Worm (Caenorhabditis elegans) whole organism, L2 larva: Measurements from ENCODE around the gene rpl-34.

Experiments
- C34F6.9 ChIP-seq: fragments of 150-350 bp; optimal IDR thresholded peaks from 2 replicates; lab custom pipeline; 2014; ENCODE audit warnings: missing biosample characterization, missing genetic modification characterization
- F13H6.1 ChIP-seq: sonication (generic microtip); optimal IDR thresholded peaks from 2 replicates; lab custom pipeline; 2016; ENCODE audit warnings: missing genetic modification characterization, missing compliant biosample characterization
- R02D3.7 ChIP-seq: fragments of 150-350 bp; optimal IDR thresholded peaks from 2 replicates; lab custom pipeline; 2014; ENCODE audit warnings: missing biosample characterization, missing genetic modification characterization
- ZK546.5 ChIP-seq: sonication (generic microtip); optimal IDR thresholded peaks from 2 replicates; lab custom pipeline; 2017; ENCODE audit warnings: missing biosample characterization, missing genetic modification characterization
- alr-1 ChIP-seq: fragments of 150-350 bp; optimal IDR thresholded peaks from 2 replicates; lab custom pipeline; 2014; ENCODE audit warnings: missing biosample characterization, missing genetic modification characterization
- aly-2 ChIP-seq: fragments of 150-350 bp; optimal IDR thresholded peaks from 2 replicates; lab custom pipeline; 2014; ENCODE audit warnings: missing biosample characterization, missing genetic modification characterization
- ama-1 ChIP-seq: fragments of 150-350 bp; optimal IDR thresholded peaks from 2 replicates; lab custom pipeline; 2018; ENCODE audit warnings: inconsistent platforms
- blmp-1 ChIP-seq: sonication (generic microtip); optimal IDR thresholded peaks from 2 replicates; lab custom pipeline; 2017; ENCODE audit warnings: missing genetic modification characterization, mild to moderate bottlenecking, missing compliant biosample characterization, antibody characterized with exemption, moderate library complexity; ENCODE audit not compliant: insufficient read depth
- ceh-16 ChIP-seq: fragments of 150-350 bp; optimal IDR thresholded peaks from 2 replicates; lab custom pipeline; 2014; ENCODE audit warnings: missing biosample characterization, missing genetic modification characterization
- ceh-82 ChIP-seq: fragments of 150-350 bp; optimal IDR thresholded peaks from 2 replicates; lab custom pipeline; 2014; ENCODE audit warnings: missing biosample characterization, missing genetic modification characterization
- dmd-4 ChIP-seq: sonication (generic microtip); optimal IDR thresholded peaks from 2 replicates; lab custom pipeline; 2017; ENCODE audit warnings: missing biosample characterization, missing genetic modification characterization
- egl-27 ChIP-seq: sonication (generic microtip); optimal IDR thresholded peaks from 3 replicates; lab custom pipeline; 2017; ENCODE audit warnings: missing biosample characterization, missing genetic modification reagents, missing genetic modification characterization
- elt-1 ChIP-seq: fragments of 150-350 bp; optimal IDR thresholded peaks from 2 replicates; lab custom pipeline; 2014; ENCODE audit warnings: missing biosample characterization, missing genetic modification characterization
- elt-3 ChIP-seq: sonication (generic microtip); optimal IDR thresholded peaks from 2 replicates; lab custom pipeline; 2017; ENCODE audit warnings: missing biosample characterization, missing genetic modification characterization
- fos-1 ChIP-seq: fragments of 150-350 bp; optimal IDR thresholded peaks from 2 replicates; lab custom pipeline; 2014; ENCODE audit warnings: missing biosample characterization, missing genetic modification characterization
- gmeb-1 ChIP-seq: fragments of 150-350 bp; optimal IDR thresholded peaks from 2 replicates; lab custom pipeline; 2014; ENCODE audit warnings: missing biosample characterization, missing genetic modification characterization
- lin-11 ChIP-seq: fragments of 150-350 bp; sonication (generic microtip); optimal IDR thresholded peaks from 2 replicates; lab custom pipeline; 2014; ENCODE audit warnings: missing biosample characterization, missing genetic modification characterization, inconsistent platforms, mixed read lengths
- lin-39 ChIP-seq: fragments of 150-350 bp; optimal IDR thresholded peaks from 2 replicates; lab custom pipeline; 2014; ENCODE audit warnings: missing biosample characterization, missing genetic modification reagents, missing genetic modification characterization
- lsy-2 ChIP-seq, 2 experiments: fragments of 150-350 bp in 1 of 2; sonication (generic microtip) in 1 of 2; optimal IDR thresholded peaks; 2 replicates each; lab custom pipeline; 2014 to 2017; ENCODE audit warnings: missing biosample characterization in 2 of 2, missing genetic modification characterization in 2 of 2
- mbf-1 ChIP-seq: sonication (generic microtip); optimal IDR thresholded peaks from 2 replicates; lab custom pipeline; 2017; ENCODE audit warnings: missing biosample characterization, missing genetic modification characterization
- mdl-1 ChIP-seq, 2 experiments: fragments of 150-350 bp in 1 of 2; sonication (generic microtip) in 1 of 2; optimal IDR thresholded peaks; 2 replicates each; lab custom pipeline; 2017; ENCODE audit warnings: missing biosample characterization in 2 of 2, missing genetic modification characterization in 2 of 2
- nhr-10 ChIP-seq: sonication (generic microtip); optimal IDR thresholded peaks from 2 replicates; lab custom pipeline; 2017; ENCODE audit warnings: missing biosample characterization, missing genetic modification characterization
- nhr-11 ChIP-seq: fragments of 150-350 bp; optimal IDR thresholded peaks from 2 replicates; lab custom pipeline; 2014; ENCODE audit warnings: missing biosample characterization, missing genetic modification characterization
- nhr-12 ChIP-seq: fragments of 150-350 bp; optimal IDR thresholded peaks from 2 replicates; lab custom pipeline; 2014; ENCODE audit warnings: missing biosample characterization, missing genetic modification characterization
- nhr-129 ChIP-seq: fragments of 150-350 bp; optimal IDR thresholded peaks from 2 replicates; lab custom pipeline; 2014; ENCODE audit warnings: missing biosample characterization, missing genetic modification characterization
- nhr-21 ChIP-seq: fragments of 150-350 bp; optimal IDR thresholded peaks from 2 replicates; lab custom pipeline; 2014; ENCODE audit warnings: missing biosample characterization, missing genetic modification characterization
- nhr-237 ChIP-seq: fragments of 150-350 bp; optimal IDR thresholded peaks from 2 replicates; lab custom pipeline; 2014; ENCODE audit warnings: missing biosample characterization, missing genetic modification characterization
- nhr-25 ChIP-seq: fragments of 150-350 bp; sonication (generic microtip); optimal IDR thresholded peaks from 3 replicates; lab custom pipeline; 2014; ENCODE audit warnings: missing biosample characterization, missing genetic modification characterization
- nhr-77 ChIP-seq: fragments of 150-350 bp; optimal IDR thresholded peaks from 2 replicates; lab custom pipeline; 2014; ENCODE audit warnings: missing biosample characterization, missing genetic modification characterization
- peb-1 ChIP-seq: fragments of 150-350 bp; optimal IDR thresholded peaks from 2 replicates; lab custom pipeline; 2014; ENCODE audit warnings: missing biosample characterization, missing genetic modification characterization
- sem-4 ChIP-seq: fragments of 150-350 bp; optimal IDR thresholded peaks from 2 replicates; lab custom pipeline; 2014; ENCODE audit warnings: missing biosample characterization, missing genetic modification reagents, missing genetic modification characterization
- skn-1 ChIP-seq: sonication (generic microtip); optimal IDR thresholded peaks from 2 replicates; lab custom pipeline; 2017; ENCODE audit warnings: missing biosample characterization, missing genetic modification characterization
- sma-3 ChIP-seq: sonication (generic microtip); optimal IDR thresholded peaks from 2 replicates; lab custom pipeline; 2016; ENCODE audit warnings: missing genetic modification reagents, missing genetic modification characterization, missing compliant biosample characterization
- sma-9 ChIP-seq, 2 experiments: fragments of 150-350 bp in 1 of 2; sonication (generic microtip) in 1 of 2; optimal IDR thresholded peaks; 2 replicates each; lab custom pipeline; 2014 to 2016; ENCODE audit warnings: missing genetic modification characterization in 2 of 2, mild to moderate bottlenecking in 1 of 2, missing biosample characterization in 1 of 2, missing compliant biosample characterization in 1 of 2, missing genetic modification reagents in 1 of 2, moderate library complexity in 1 of 2
- snpc-4 ChIP-seq: fragments of 150-350 bp; optimal IDR thresholded peaks from 2 replicates; lab custom pipeline; 2014; ENCODE audit warnings: missing biosample characterization, missing genetic modification characterization
- unc-39 ChIP-seq: fragments of 150-350 bp; optimal IDR thresholded peaks from 2 replicates; lab custom pipeline; 2014; ENCODE audit warnings: missing biosample characterization, missing genetic modification characterization
- unc-55 ChIP-seq: fragments of 150-350 bp; sonication (generic microtip); optimal IDR thresholded peaks from 3 replicates; lab custom pipeline; 2014; ENCODE audit warnings: missing biosample characterization, missing genetic modification reagents, missing genetic modification characterization
- unc-62 ChIP-seq: fragments of 150-350 bp; optimal IDR thresholded peaks from 2 replicates; lab custom pipeline; 2014; ENCODE audit warnings: missing biosample characterization, missing genetic modification reagents, missing genetic modification characterization
- zag-1 ChIP-seq: fragments of 150-350 bp; optimal IDR thresholded peaks from 2 replicates; lab custom pipeline; 2014; ENCODE audit warnings: missing biosample characterization, missing genetic modification characterization
- ztf-1 ChIP-seq: fragments of 200-800 bp; sonication (Bioruptor generic); conservative IDR thresholded peaks from 2 replicates; pipeline ENCODE4 v1.3.6; 2022; ENCODE audit warnings: missing genetic modification characterization, missing compliant biosample characterization

rpl-34 gene

DNA sequence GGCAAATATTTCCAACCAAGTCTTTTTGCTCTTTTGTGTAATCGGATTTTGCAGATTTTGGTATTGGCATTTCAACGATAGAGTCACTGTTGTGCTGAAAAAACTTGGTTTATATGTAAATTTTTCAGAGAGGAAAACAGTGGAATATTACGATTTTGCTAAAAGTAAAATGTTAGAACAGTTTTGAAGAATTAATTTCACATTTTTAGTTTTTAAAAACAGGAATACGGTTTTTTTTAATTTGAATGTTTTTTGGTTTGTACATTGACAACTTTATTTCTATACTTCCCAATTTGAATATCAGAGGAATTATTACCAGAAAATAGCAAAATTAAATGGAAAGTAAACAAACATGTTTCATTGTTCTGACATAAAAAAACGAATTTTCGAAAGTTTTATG is 16.2 kb upstream of the rpl-34 start, which contains the start of gene dnj-26:
TSS of gene dnj-26 (minus strand) at position 101 of the 400 bp plus-strand sequence.
- TF ChIP-seq nhr-21 (tag; lab: Kevin White, UChicago) (no peak), fos-1 (tag; lab: Kevin White, UChicago) (no peak), unc-39 (no peak), ama-1 (lab: Kevin White, UChicago) (no peak)

- TF ChIP-seq lin-39 (tag; lab: Kevin White, UChicago) (no peak), C34F6.9 (tag; lab: Kevin White, UChicago) (peak; percentile 1), mbf-1 (tag; lab: Kevin White, UChicago) (no peak), elt-3 (tag; lab: Kevin White, UChicago) (no peak), gmeb-1 (tag; lab: Kevin White, UChicago) (no peak), nhr-25 (no peak), alr-1 (tag; lab: Kevin White, UChicago) (no peak), nhr-11 (tag; lab: Kevin White, UChicago) (no peak), ztf-1 (GFP tag; lab: Robert Waterston, UW) (no peak), elt-1 (tag; lab: Kevin White, UChicago) (no peak), blmp-1 (tag; lab: Kevin White, UChicago) (no peak), lsy-2 (tag; optimal IDR thresholded peaks at IDR 0.05; lab: Kevin White, UChicago) (peak in 1 of 2 experiments; percentile 33), snpc-4 (tag; lab: Kevin White, UChicago) (no peak), unc-62 (GFP tag; lab: Kevin White, UChicago) (no peak), dmd-4 (no peak), unc-55 (GFP tag; lab: Kevin White, UChicago) (peak; percentile 14), nhr-129 (tag; lab: Kevin White, UChicago) (peak; percentile 64)
These were observed 9.5 kb upstream of the rpl-34 start, which contains the start of gene Y39C12A.9 for ce11 chrIV:12259161-12259870. Gene Y39C12A.9, minus strand, starts transcription at chrIV:12259211.

DNA sequence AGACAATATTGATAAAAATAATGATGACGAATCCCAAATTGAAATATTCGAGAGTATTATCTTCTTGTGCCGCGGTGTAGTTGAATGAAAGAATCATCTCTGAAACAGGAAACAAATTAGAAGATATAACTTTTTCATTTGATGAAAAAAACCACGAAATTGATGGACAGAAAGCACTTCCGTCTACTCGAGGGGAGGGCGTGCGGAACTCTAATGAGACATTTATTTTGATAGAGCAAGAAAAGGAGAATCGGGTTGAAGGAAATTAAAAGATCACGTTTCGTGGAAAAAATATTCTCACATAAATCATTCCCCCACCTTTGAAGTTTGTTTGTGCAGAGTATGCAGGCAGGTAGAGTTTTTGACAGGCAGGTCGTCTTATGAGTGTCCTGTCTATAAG is 7.4 kb upstream of the rpl-34 start, which contains the start of gene sre-14:
TSS of gene sre-14 (minus strand) at position 101 of the 400 bp plus-strand sequence.
- TF ChIP-seq unc-55 (GFP tag; lab: Kevin White, UChicago) (no peak), sma-9 (GFP tag; optimal IDR thresholded peaks at IDR 0.05; lab: Kevin White, UChicago) (no peak), sma-9 (tag; optimal IDR thresholded peaks at IDR 0.05; lab: Kevin White, UChicago) (no peak), C34F6.9 (tag; lab: Kevin White, UChicago) (no peak), alr-1 (tag; lab: Kevin White, UChicago) (no peak), ama-1 (lab: Kevin White, UChicago) (no peak), nhr-237 (no peak), lin-39 (tag; lab: Kevin White, UChicago) (no peak), sem-4 (no peak), skn-1 (no peak), ceh-82 (tag; lab: Kevin White, UChicago) (no peak), F13H6.1 (no peak), nhr-77 (tag; lab: Kevin White, UChicago) (no peak), mbf-1 (tag; lab: Kevin White, UChicago) (no peak), ZK546.5 (tag; lab: Kevin White, UChicago) (no peak), nhr-10 (tag; lab: Kevin White, UChicago) (no peak), blmp-1 (tag; lab: Kevin White, UChicago) (no peak), sma-3 (GFP tag; lab: Kevin White, UChicago) (no peak)
- TF ChIP-seq, all 48 proteins: peak for 0

DNA sequence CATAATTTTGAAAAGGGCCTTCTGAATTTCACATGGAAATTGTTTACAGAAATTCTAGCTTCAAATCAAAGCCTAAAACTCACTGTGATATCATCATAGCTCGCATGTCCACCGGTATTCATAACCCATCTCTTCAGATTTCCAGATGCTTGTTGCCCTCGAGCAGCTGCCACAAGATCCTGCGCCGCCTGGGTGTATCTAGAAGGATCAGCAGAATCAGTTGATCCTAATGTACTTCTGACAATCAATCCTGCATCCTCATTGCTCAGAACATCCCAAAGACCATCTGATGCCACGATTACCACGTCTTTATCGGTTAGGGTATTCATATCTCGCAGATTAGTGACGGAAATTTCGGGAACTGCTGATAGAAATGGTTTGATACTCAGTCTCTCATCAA is 2.9 kb upstream of the rpl-34 start:
- TF ChIP-seq ztf-1 (GFP tag; lab: Robert Waterston, UW): no peak
- no peak for TF ChIP-seq unc-62 (GFP tag; lab: Kevin White, UChicago)
- no peak for TF ChIP-seq nhr-10 (tag; lab: Kevin White, UChicago)
- no peak for TF ChIP-seq unc-55 (GFP tag; lab: Kevin White, UChicago)
- no peak for TF ChIP-seq sem-4
- no peak for TF ChIP-seq blmp-1 (tag; lab: Kevin White, UChicago)
- TF ChIP-seq skn-1: no peak
- TF ChIP-seq egl-27 (tag; lab: Kevin White, UChicago): no peak
- no peak for TF ChIP-seq mdl-1 (tag; optimal IDR thresholded peaks at IDR 0.05; lab: Kevin White, UChicago)
- TF ChIP-seq C34F6.9 (tag; lab: Kevin White, UChicago): no peak
- TF ChIP-seq zag-1 (tag; lab: Kevin White, UChicago): no peak
- TF ChIP-seq nhr-12 (tag; lab: Kevin White, UChicago): no peak
- no peak for TF ChIP-seq peb-1 (tag; lab: Kevin White, UChicago)
- TF ChIP-seq ceh-16: no peak
- TF ChIP-seq R02D3.7 (tag; lab: Kevin White, UChicago): no peak
- no peak for TF ChIP-seq lin-11 (tag; lab: Kevin White, UChicago)
- no peak for TF ChIP-seq nhr-237
- TF ChIP-seq aly-2 (tag; lab: Kevin White, UChicago): no peak
